Fruit fly (Drosophila melanogaster) whole organism, larva: ENCODE results near the gene CG15480.

Source experiments
- noc ChIP-seq: fragments of 200-800 bp; sonication (Bioruptor generic); optimal IDR thresholded peaks from 3 replicates; lab custom pipeline; 2019; ENCODE audit warnings: missing biosample characterization, mild to moderate bottlenecking, missing genetic modification characterization, moderate library complexity

CG15480 gene

dm6 chr2L:13225225-13225840, at the start of gene CG15480:
Gene CG15480, minus strand, starts transcription at chr2L:13225275.
- TF ChIP-seq noc (tag; lab: Kevin White, UChicago): no peak

dm6 chr2L:13272541-13272940, 47.5 kb upstream of the CG15480 start:
- TF ChIP-seq noc (tag; lab: Kevin White, UChicago): no peak

dm6 chr2L:13268040-13268652, 43.1 kb upstream of the CG15480 start:
- TF ChIP-seq noc (tag; lab: Kevin White, UChicago): no peak

DNA sequence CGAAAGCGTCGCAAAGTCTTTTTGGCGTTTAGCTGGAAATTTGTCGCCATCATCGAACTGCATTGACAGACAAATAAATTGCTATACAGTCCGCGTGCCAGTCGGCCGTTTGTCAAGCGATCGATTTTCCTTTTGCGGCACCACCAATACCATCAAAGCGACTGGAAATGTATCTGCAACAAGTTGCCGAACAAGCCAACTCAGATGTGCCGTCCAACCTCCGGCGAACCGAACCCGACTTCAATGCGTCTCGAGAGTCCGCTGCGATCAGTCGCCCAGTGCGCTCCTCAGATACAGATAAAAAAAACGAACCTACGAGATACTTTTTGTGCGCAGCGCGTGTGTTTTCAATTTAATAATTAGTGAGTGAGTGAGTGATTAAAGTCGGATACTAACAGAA, 41.6 kb upstream of the CG15480 start:
- TF ChIP-seq noc (tag; lab: Kevin White, UChicago): no peak

DNA sequence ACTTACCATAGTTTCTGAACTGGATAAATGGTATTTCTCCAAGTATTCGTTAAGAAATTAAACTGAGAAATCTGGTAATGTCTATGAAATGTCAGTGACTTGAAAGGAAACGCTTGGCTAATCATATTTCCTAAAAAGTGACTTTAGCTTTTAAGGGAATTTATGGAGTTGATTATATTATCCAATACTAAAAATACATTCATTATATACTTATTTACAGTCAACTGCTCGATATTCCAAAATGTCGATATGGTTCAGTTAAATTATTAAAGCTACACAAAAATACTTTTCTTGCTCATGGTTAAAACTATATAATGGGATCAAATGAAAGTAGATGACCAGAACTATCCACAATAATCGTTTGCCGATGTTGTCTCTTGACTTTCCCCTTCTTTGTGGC, 40.7 kb upstream of the CG15480 start, which contains the start of gene CG31848:
CG31848 (minus strand) TSS at position 101 of the 400 bp plus-strand sequence.
- TF ChIP-seq noc (tag; lab: Kevin White, UChicago): no peak

DNA sequence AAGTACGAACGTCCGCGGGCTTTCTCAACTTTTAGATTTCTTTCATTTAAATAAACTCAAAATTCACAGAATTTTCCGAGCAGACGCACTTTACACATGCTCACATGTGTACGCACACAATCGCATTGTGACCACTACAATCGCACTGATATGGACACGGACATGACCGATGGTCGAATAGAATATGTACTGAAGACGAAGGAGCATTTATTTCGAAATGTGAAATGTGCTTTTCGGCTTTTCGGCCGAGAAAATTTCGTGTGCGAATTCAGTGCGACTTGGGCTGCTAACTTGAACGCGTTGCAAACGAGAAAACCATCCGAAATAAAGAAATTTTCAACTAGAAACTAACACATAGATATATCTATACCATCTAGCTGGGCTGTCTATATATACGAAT, 35.7 kb upstream of the CG15480 start, which contains the start of gene CG44085:
CG44085 (plus strand) TSS at position 269 of the 400 bp plus-strand sequence.
- TF ChIP-seq noc (tag; lab: Kevin White, UChicago): no peak

DNA sequence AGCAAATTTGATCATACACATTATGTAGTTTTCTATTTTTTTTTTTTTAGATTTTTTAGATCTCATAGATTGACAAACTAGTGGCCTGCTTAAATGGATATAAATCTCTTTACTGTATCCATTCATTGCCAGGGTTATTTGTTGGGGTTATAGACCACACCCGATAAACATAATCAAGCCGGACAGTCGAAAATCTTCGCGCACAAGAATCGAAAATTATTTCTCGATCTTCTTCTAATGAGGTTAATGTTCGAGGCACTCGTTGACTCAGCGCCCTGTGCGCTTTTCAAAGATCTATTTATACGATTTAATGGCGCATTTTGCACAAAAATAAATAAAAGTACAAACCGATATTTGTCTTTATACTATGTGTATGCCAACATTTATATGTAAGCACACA, 34.6 kb upstream of the CG15480 start, which contains the start of gene CG31730:
CG31730 (minus strand) TSS at position 101 of the 400 bp plus-strand sequence.
- no peak for TF ChIP-seq noc (tag; lab: Kevin White, UChicago)

- no peak for TF ChIP-seq noc (tag; lab: Kevin White, UChicago)
Observed at dm6 chr2L:13258702-13259101, 33.6 kb upstream of the CG15480 start.

dm6 chr2L:13257177-13257576, 32.1 kb upstream of the CG15480 start, which contains the start of gene Naa20B:
Gene Naa20B, plus strand, starts transcription at chr2L:13257477.
- no peak for TF ChIP-seq noc (tag; lab: Kevin White, UChicago)

dm6 chr2L:13251167-13251566, 26.1 kb upstream of the CG15480 start:
- TF ChIP-seq noc (tag; lab: Kevin White, UChicago): no peak

DNA sequence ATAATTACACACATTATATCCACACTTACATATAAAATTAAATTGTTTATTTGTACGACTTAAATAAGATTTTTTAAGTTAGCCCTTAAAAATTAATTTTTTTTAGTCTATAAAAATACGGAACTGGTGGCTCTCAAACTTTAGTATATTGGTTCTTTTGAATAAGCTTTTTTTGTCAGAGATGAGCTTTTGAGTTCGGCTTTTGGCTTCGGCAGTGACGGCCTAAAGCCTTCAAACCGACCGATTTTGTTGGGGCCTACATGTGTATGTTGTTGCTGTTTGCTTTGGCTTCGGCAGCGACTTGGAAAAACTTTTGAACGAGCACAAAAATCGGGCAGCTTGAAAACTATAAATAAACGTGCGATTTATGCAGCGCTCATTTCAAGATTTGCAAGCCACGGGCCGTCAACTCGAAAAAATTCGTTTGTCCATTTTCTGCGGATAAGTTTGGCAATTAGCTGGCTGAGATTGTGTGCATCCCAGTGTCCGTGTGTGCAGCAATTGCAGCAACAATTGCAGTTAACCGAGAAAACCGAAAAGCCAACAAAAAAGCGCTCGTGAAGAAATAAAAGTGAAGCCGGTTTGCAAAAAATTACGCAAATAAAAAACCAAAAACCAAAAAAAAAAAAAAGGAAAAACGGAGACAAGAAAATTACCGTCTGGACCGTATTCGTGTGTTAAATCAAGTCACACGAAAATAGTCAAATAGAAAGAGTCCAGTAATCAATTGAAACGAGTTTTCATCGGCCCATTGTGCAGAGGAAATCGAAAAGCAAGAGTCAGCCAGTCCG, 21.0 kb upstream of the CG15480 start, which contains the start of gene CG16820:
CG16820 (plus strand) TSS at position 378 of the 791 bp plus-strand sequence.
- TF ChIP-seq noc (tag; lab: Kevin White, UChicago): no peak

DNA sequence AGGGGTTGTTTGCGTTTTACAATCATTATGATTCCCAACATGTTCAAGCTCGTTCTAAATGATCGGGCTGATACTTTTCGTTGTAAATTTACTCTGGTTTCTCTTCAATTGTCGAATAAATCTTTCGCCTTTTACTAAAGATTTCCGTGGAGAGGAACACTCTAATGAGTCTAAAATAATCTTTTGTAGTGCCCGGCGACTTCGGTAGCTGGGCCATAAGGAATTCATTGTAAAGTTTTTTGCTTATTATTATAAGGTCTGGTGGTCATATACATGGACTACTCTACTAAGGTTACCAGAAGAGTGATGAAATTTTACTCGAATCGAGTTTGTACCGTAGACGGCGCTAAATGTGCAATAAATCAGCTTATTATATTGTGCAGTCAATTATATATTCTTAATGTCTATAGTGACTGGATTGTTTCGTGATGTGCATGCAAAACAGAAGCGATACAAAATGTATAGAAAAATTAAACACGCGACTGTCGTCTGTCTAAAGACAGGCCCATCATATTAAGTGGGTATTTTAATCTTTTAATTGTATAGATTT, 19.8 kb upstream of the CG15480 start:
- no peak for TF ChIP-seq noc (tag; lab: Kevin White, UChicago)

DNA sequence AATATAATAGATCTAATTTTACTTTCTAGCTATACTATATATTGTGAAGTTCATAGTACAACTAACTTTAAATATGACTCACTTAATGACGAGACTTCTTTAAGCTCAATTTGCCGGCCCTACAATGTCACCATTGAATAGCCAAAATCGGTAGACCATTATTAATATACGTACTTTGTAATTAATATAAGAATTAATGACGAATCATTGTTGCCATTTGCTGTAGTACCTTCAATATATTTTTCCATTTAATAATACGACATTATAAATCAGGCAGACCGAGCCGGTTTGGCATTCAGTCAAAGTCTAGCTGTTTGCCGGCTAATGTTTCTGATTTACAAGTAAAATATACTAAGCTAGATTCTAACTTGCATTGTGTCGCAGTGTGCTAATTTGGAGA, 14.6 kb upstream of the CG15480 start, which contains the start of gene Jhbp13:
Jhbp13 (plus strand) TSS at position 301 of the 400 bp plus-strand sequence.
- no peak for TF ChIP-seq noc (tag; lab: Kevin White, UChicago)

DNA sequence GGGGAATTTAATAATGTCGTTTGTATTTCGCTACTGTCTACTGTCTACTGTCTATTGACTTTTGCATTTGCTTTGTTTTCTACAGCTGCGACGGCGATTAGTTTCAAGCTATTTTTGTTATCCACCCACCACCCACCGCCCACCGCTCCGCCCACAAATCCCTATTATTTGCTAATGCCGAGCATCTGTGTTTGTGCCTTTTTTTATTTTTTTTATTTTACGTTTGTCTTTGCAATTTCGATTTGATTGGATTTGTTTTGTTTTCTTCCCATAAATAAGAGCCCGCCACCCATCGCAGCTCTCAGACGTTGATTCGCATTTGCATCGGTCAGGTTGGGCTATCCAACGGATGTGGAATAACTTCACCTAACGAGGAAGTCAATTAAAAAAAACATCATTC, 11.1 kb upstream of the CG15480 start, which contains the start of gene Jhbp14:
Jhbp14 (plus strand) TSS at position 301 of the 400 bp plus-strand sequence.
- TF ChIP-seq noc (tag; lab: Kevin White, UChicago): no peak
